Worm (Caenorhabditis elegans) whole organism, L4 larva: Measurements from ENCODE around the gene C17F4.3.

Experiments
- Y75B8A.6 ChIP-seq: fragments of 200-800 bp; sonication (Bioruptor generic); IDR thresholded peaks from 2 replicates; pipeline ENCODE4 v1.3.6; 2022; ENCODE audit warnings: missing genetic modification reagents, missing genetic modification characterization, missing compliant biosample characterization
- ZK546.5 ChIP-seq, 2 experiments: sonication (generic microtip); optimal IDR thresholded peaks; 2 replicates each; lab custom pipeline; 2017; ENCODE audit warnings: missing biosample characterization in 2 of 2, missing genetic modification characterization in 2 of 2
- ceh-20 ChIP-seq: fragments of 200-800 bp; sonication (Bioruptor generic); IDR thresholded peaks from 2 replicates; pipeline ENCODE4 v1.3.6; 2022; ENCODE audit warnings: missing genetic modification reagents, missing genetic modification characterization, missing compliant biosample characterization
- ces-1 ChIP-seq: fragments of 150-350 bp; sonication (generic microtip); optimal IDR thresholded peaks from 4 replicates; lab custom pipeline; 2014; ENCODE audit warnings: missing biosample characterization, missing genetic modification reagents, missing genetic modification characterization
- dmd-6 ChIP-seq: fragments of 200-800 bp; sonication (Bioruptor generic); IDR thresholded peaks from 2 replicates; pipeline ENCODE4 v1.3.6; 2022; ENCODE audit warnings: missing genetic modification reagents, missing genetic modification characterization, missing compliant biosample characterization
- dpl-1 ChIP-seq: fragments of 150-350 bp; optimal IDR thresholded peaks from 2 replicates; lab custom pipeline; 2014; ENCODE audit warnings: missing biosample characterization, missing genetic modification reagents, missing genetic modification characterization
- duxl-1 ChIP-seq: sonication (generic microtip); optimal IDR thresholded peaks from 2 replicates; lab custom pipeline; 2016; ENCODE audit warnings: mild to moderate bottlenecking, missing genetic modification characterization, moderate library complexity, missing compliant biosample characterization; ENCODE audit not compliant: poor library complexity
- dve-1 ChIP-seq: sonication (generic microtip); optimal IDR thresholded peaks from 2 replicates; lab custom pipeline; 2017; ENCODE audit warnings: antibody characterized with exemption, mild to moderate bottlenecking, missing genetic modification characterization, missing compliant biosample characterization; ENCODE audit not compliant: insufficient read depth
- egl-43 ChIP-seq: fragments of 200-800 bp; sonication (Bioruptor generic); IDR thresholded peaks from 2 replicates; pipeline ENCODE4 v1.3.6; 2022; ENCODE audit warnings: missing genetic modification reagents, missing genetic modification characterization, missing compliant biosample characterization
- fkh-10 ChIP-seq: fragments of 150-350 bp; optimal IDR thresholded peaks from 2 replicates; lab custom pipeline; 2014; ENCODE audit warnings: missing biosample characterization, missing genetic modification reagents, missing genetic modification characterization
- fos-1 ChIP-seq: fragments of 150-350 bp; optimal IDR thresholded peaks from 2 replicates; lab custom pipeline; 2014; ENCODE audit warnings: missing biosample characterization, missing genetic modification characterization
- hlh-11 ChIP-seq: fragments of 200-800 bp; sonication (Bioruptor generic); optimal IDR thresholded peaks from 2 replicates; lab custom pipeline; 2018; ENCODE audit warnings: mild to moderate bottlenecking, missing genetic modification characterization, missing compliant biosample characterization
- hmg-1.1 ChIP-seq: fragments of 200-800 bp; sonication (Bioruptor generic); IDR thresholded peaks from 2 replicates; pipeline ENCODE4 v1.3.6; 2022; ENCODE audit warnings: missing genetic modification reagents, missing genetic modification characterization, missing compliant biosample characterization
- jun-1 ChIP-seq: fragments of 150-350 bp; optimal IDR thresholded peaks from 2 replicates; lab custom pipeline; 2014; ENCODE audit warnings: missing biosample characterization, missing genetic modification reagents, missing genetic modification characterization
- lin-39 ChIP-seq: fragments of 150-350 bp; optimal IDR thresholded peaks from 2 replicates; lab custom pipeline; 2014; ENCODE audit warnings: missing biosample characterization, missing genetic modification reagents, missing genetic modification characterization
- mep-1 ChIP-seq: fragments of 150-350 bp; sonication (generic microtip); optimal IDR thresholded peaks from 3 replicates; lab custom pipeline; 2014; ENCODE audit warnings: missing biosample characterization, missing genetic modification characterization
- mxl-2 ChIP-seq: fragments of 200-800 bp; sonication (Bioruptor generic); conservative IDR thresholded peaks from 2 replicates; pipeline ENCODE4 v1.3.6; 2022; ENCODE audit warnings: missing genetic modification reagents, missing genetic modification characterization, missing compliant biosample characterization
- nhr-102 ChIP-seq: sonication (generic microtip); optimal IDR thresholded peaks from 2 replicates; lab custom pipeline; 2016; ENCODE audit warnings: mild to moderate bottlenecking, missing genetic modification characterization, moderate library complexity, missing compliant biosample characterization
- nhr-111 ChIP-seq: fragments of 200-800 bp; sonication (Bioruptor generic); optimal IDR thresholded peaks from 2 replicates; lab custom pipeline; 2018; ENCODE audit warnings: mild to moderate bottlenecking, missing genetic modification characterization, missing compliant biosample characterization
- nhr-237 ChIP-seq: sonication (generic microtip); optimal IDR thresholded peaks from 2 replicates; lab custom pipeline; 2017; ENCODE audit warnings: missing biosample characterization, missing genetic modification characterization
- nhr-28 ChIP-seq: fragments of 150-350 bp; optimal IDR thresholded peaks from 2 replicates; lab custom pipeline; 2014; ENCODE audit warnings: missing biosample characterization, missing genetic modification characterization
- nhr-77 ChIP-seq: fragments of 150-350 bp; optimal IDR thresholded peaks from 2 replicates; lab custom pipeline; 2014; ENCODE audit warnings: missing biosample characterization, missing genetic modification characterization
- pha-4 ChIP-seq, 2 experiments: fragments of 150-350 bp in 1 of 2; fragments of 200-800 bp in 1 of 2; sonication (Bioruptor generic) in 1 of 2; IDR thresholded peaks in 1 of 2; optimal IDR thresholded peaks in 1 of 2; 2 replicates each; pipeline versions ENCODE4 v1.3.6 to Lab custom; 2014 to 2022; ENCODE audit warnings: missing genetic modification characterization in 2 of 2, missing genetic modification reagents in 2 of 2, missing biosample characterization in 1 of 2, missing compliant biosample characterization in 1 of 2
- php-3 ChIP-seq: fragments of 200-800 bp; sonication (Bioruptor generic); IDR thresholded peaks from 2 replicates; pipeline ENCODE4 v1.3.6; 2022; ENCODE audit warnings: missing genetic modification reagents, missing genetic modification characterization, missing compliant biosample characterization
- pqm-1 ChIP-seq: sonication (generic microtip); optimal IDR thresholded peaks from 2 replicates; lab custom pipeline; 2017; ENCODE audit warnings: missing biosample characterization, missing genetic modification characterization
- rbr-2 ChIP-seq: sonication (generic microtip); optimal IDR thresholded peaks from 2 replicates; lab custom pipeline; 2016; ENCODE audit warnings: missing genotype, missing genetic modification characterization, missing compliant biosample characterization
- saeg-2 ChIP-seq: fragments of 200-800 bp; sonication (Bioruptor generic); IDR thresholded peaks from 2 replicates; pipeline ENCODE4 v1.3.6; 2022; ENCODE audit warnings: missing genetic modification reagents, missing genetic modification characterization, missing compliant biosample characterization
- set-16 ChIP-seq: fragments of 200-800 bp; sonication (Bioruptor generic); IDR thresholded peaks from 2 replicates; pipeline ENCODE4 v1.3.6; 2022; ENCODE audit warnings: missing genetic modification reagents, missing genetic modification characterization, missing compliant biosample characterization
- snpc-1.2 ChIP-seq: fragments of 200-800 bp; sonication (Bioruptor generic); IDR thresholded peaks from 2 replicates; pipeline ENCODE4 v1.3.6; 2022; ENCODE audit warnings: missing genetic modification reagents, missing genetic modification characterization, missing compliant biosample characterization
- tra-1 ChIP-seq: fragments of 200-800 bp; sonication (Bioruptor generic); IDR thresholded peaks from 2 replicates; pipeline ENCODE4 v1.3.6; 2022; ENCODE audit warnings: missing genetic modification reagents, missing genetic modification characterization, missing compliant biosample characterization
- unc-39 ChIP-seq: sonication (generic microtip); optimal IDR thresholded peaks from 2 replicates; lab custom pipeline; 2017; ENCODE audit warnings: missing biosample characterization, missing genetic modification characterization
- unc-62 ChIP-seq, 3 experiments: fragments of 150-350 bp in 1 of 3; sonication (generic microtip); optimal IDR thresholded peaks in 2 of 3; peaks in 1 of 3; 1 replicate in 1 of 3; 2 replicates in 2 of 3; lab custom pipeline; 2014 to 2017; ENCODE audit warnings: missing biosample characterization in 3 of 3, missing genetic modification characterization in 3 of 3, missing genetic modification reagents in 3 of 3, missing genotype in 1 of 3
- zfp-3 ChIP-seq: fragments of 200-800 bp; sonication (Bioruptor generic); conservative IDR thresholded peaks from 2 replicates; pipeline ENCODE4 v1.3.6; 2022; ENCODE audit warnings: missing genetic modification reagents, missing genetic modification characterization, missing compliant biosample characterization
- ztf-7 ChIP-seq: fragments of 150-350 bp; optimal IDR thresholded peaks from 2 replicates; lab custom pipeline; 2014; ENCODE audit warnings: missing biosample characterization, missing genetic modification characterization

The C17F4.3 gene

ce11 chrII:3237038-3237521 lies 3.2 kb upstream of the C17F4.3 start, which contains the start of the genes srz-67 and C17F4.11:
TSS of gene srz-67 (minus strand) at chrII:3237138.
TSS of gene C17F4.11 (plus strand) at chrII:3237471.
- TF ChIP-seq unc-62 (GFP tag; optimal IDR thresholded peaks at IDR 0.05 in 1 of 2; lab: Kevin White, UChicago): peak in 1 of 2 experiments; percentile 2
- no peak for TF ChIP-seq unc-62 (tag; optimal IDR thresholded peaks at IDR 0.05; lab: Kevin White, UChicago)
- TF ChIP-seq dve-1 (tag; lab: Kevin White, UChicago): no peak

ce11 chrII:3241842-3242241 lies 1.5 kb downstream of the C17F4.3 start:
- TF ChIP-seq nhr-28: peak; percentile 0
- no peak for TF ChIP-seq rbr-2 (tag; lab: Kevin White, UChicago)

- no peak for TF ChIP-seq ces-1 (GFP tag; lab: Kevin White, UChicago)
- no peak for TF ChIP-seq Y75B8A.6 (GFP tag; lab: Robert Waterston, UW)
- TF ChIP-seq hlh-11 (tag; lab: Kevin White, UChicago): no peak
- TF ChIP-seq lin-39 (tag; lab: Kevin White, UChicago): no peak
- TF ChIP-seq unc-39: no peak
- TF ChIP-seq hmg-1.1 (GFP tag; lab: Robert Waterston, UW): no peak
- TF ChIP-seq ceh-20 (GFP tag; lab: Robert Waterston, UW): no peak
- no peak for TF ChIP-seq snpc-1.2
- TF ChIP-seq rbr-2 (tag; lab: Kevin White, UChicago): no peak
- no peak for TF ChIP-seq ZK546.5 (tag; optimal IDR thresholded peaks at IDR 0.05; lab: Kevin White, UChicago)
- TF ChIP-seq nhr-111 (GFP tag; lab: Kevin White, UChicago): no peak
- TF ChIP-seq egl-43 (GFP tag; lab: Robert Waterston, UW): no peak
- no peak for TF ChIP-seq nhr-102
- no peak for TF ChIP-seq set-16 (GFP tag; lab: Robert Waterston, UW)
- no peak for TF ChIP-seq ztf-7 (tag; lab: Kevin White, UChicago)
- TF ChIP-seq fkh-10 (GFP tag; lab: Kevin White, UChicago): no peak
Observed at ce11 chrII:3244070-3244469, 3.8 kb downstream of the C17F4.3 start, which contains the start of gene C17F4.12. TSS of gene C17F4.12 (minus strand) at chrII:3244170.

ce11 chrII:3244758-3245157 lies 4.5 kb downstream of the C17F4.3 start:
- TF ChIP-seq fos-1 (tag; lab: Kevin White, UChicago): peak; percentile 72
- TF ChIP-seq nhr-28: peak; percentile 48
- peak; percentile 62; the same call in 1 of the 2 replicates for TF ChIP-seq zfp-3
- 0 out of 2 replicates have a peak, but pooled peaks have one; percentile 52 for TF ChIP-seq Y75B8A.6 (GFP tag; lab: Robert Waterston, UW)
- TF ChIP-seq dmd-6: peak; percentile 58
- TF ChIP-seq dpl-1 (GFP tag; lab: Kevin White, UChicago): no peak
- no peak for TF ChIP-seq snpc-1.2
- TF ChIP-seq nhr-237 (tag; lab: Kevin White, UChicago): no peak
- peak; percentile 75 for TF ChIP-seq dve-1 (tag; lab: Kevin White, UChicago)
- TF ChIP-seq jun-1 (tag; lab: Kevin White, UChicago): no peak
- peak; percentile 77 for TF ChIP-seq nhr-77 (tag; lab: Kevin White, UChicago)
- TF ChIP-seq saeg-2 (GFP tag; lab: Robert Waterston, UW): 0 out of 2 replicates have a peak, but pooled peaks have one; percentile 24
- TF ChIP-seq tra-1: 0 out of 2 replicates have a peak, but pooled peaks have one; percentile 27
- TF ChIP-seq mxl-2 (GFP tag; lab: Robert Waterston, UW): no peak
- peak; percentile 79 for TF ChIP-seq pqm-1 (tag; lab: Kevin White, UChicago)
- TF ChIP-seq mep-1 (tag; lab: Kevin White, UChicago): no peak
- TF ChIP-seq pha-4 (GFP tag; IDR thresholded peaks at IDR 0.05; lab: Robert Waterston, UW): peak; percentile 29; the same call in 1 of the 2 replicates
- no peak for TF ChIP-seq pha-4 (tag; optimal IDR thresholded peaks at IDR 0.05; lab: Kevin White, UChicago)
- no peak for TF ChIP-seq duxl-1 (tag; lab: Kevin White, UChicago)
- peak; percentile 91 for TF ChIP-seq php-3 (GFP tag; lab: Robert Waterston, UW)
- TF ChIP-seq hlh-11 (tag; lab: Kevin White, UChicago): peak; percentile 10
